Fruit fly (Drosophila melanogaster): ENCODE results near the gene ImpL2.

The ImpL2 gene

DNA sequence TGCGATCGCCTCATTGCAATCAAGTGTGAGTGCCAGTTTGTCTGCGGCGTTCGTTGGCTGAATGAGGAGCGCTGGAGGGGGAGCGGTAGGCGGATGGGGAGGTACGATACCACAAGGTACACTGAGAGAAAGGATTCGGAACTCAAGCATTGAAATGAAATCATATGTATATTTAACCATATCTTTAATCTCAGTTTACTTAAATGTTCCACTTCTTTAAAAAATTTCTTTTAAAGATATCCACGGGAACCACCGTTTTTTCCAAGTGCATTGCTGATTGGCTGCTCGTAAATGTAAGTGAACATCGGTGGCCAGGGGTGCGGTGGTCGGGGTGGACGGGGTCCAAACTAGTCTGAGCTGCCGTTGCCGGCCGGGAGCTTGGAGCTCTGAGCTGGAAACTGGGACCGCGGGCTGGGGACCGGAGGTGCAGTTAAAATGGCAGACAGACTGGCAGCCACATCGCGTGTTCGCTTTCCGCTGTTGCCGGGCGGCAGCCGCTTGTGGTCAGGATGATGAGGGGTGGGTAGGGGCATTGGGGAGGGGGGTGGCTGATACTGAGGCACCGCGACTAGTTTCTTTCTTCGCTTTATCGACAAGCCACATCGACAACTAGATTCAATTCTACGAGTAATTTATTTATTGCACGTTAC, 7.6 kb downstream of the ImpL2 start (continued):
- TF ChIP-seq HLH4C (GFP tag; IDR thresholded peaks at IDR 0.05; ENCODE audit: partially characterized antibody), result no peak
- peak; percentile 93 for TF ChIP-seq Camta (GFP tag; optimal IDR thresholded peaks at IDR 0.05)
- TF ChIP-seq Ravus (GFP tag; IDR thresholded peaks at IDR 0.05), result peak; percentile 87
- peak; percentile 91 for TF ChIP-seq sima (GFP tag; optimal IDR thresholded peaks at IDR 0.05)
- TF ChIP-seq chn (GFP tag; optimal IDR thresholded peaks at IDR 0.05), result peak; percentile 92
- peak in 1 of 2 experiments; percentile 92 for TF ChIP-seq Hr78 (GFP tag; optimal IDR thresholded peaks at IDR 0.05)
- TF ChIP-seq CG9932 (GFP tag; IDR thresholded peaks at IDR 0.05), result peak; percentile 67
- TF ChIP-seq Opbp (GFP tag; IDR thresholded peaks at IDR 0.05; ENCODE audit: partially characterized antibody), result peak; percentile 42; the same call in 1 of the 3 replicates
- TF ChIP-seq corto (GFP tag; optimal IDR thresholded peaks at IDR 0.05), result peak; percentile 83
- peak; percentile 92 for TF ChIP-seq run (tag; optimal IDR thresholded peaks at IDR 0.05)
- peak; percentile 90 for TF ChIP-seq abd-A (tag; optimal IDR thresholded peaks at IDR 0.05)
- peak; percentile 97 for TF ChIP-seq so (GFP tag; IDR thresholded peaks at IDR 0.05)
- peak; percentile 95 for TF ChIP-seq CG1024 (GFP tag; IDR thresholded peaks at IDR 0.05)
- peak; percentile 98 for TF ChIP-seq chm (GFP tag; IDR thresholded peaks at IDR 0.05)
- peak; percentile 75 for TF ChIP-seq CG4282 (GFP tag; optimal IDR thresholded peaks at IDR 0.05)
- peak; percentile 85 for TF ChIP-seq CG32532 (GFP tag; IDR thresholded peaks at IDR 0.05)
- TF ChIP-seq HLH3B (GFP tag; IDR thresholded peaks at IDR 0.05), result peak; percentile 98
- peak; percentile 72 for TF ChIP-seq CG17612 (GFP tag; IDR thresholded peaks at IDR 0.05)
- TF ChIP-seq zf30C (GFP tag; optimal IDR thresholded peaks at IDR 0.05), result peak; percentile 91
- peak; percentile 96 for TF ChIP-seq danr (GFP tag; IDR thresholded peaks at IDR 0.05)
- no peak for TF ChIP-seq CG14860 (GFP tag; IDR thresholded peaks at IDR 0.05; ENCODE audit: partially characterized antibody)
- TF ChIP-seq Gsc (GFP tag; IDR thresholded peaks at IDR 0.05), result peak; percentile 94
- peak; percentile 68 for TF ChIP-seq CG34376 (GFP tag; optimal IDR thresholded peaks at IDR 0.05)
- TF ChIP-seq jing (GFP tag; optimal IDR thresholded peaks at IDR 0.05), result peak; percentile 97
- TF ChIP-seq mam (GFP tag; optimal IDR thresholded peaks at IDR 0.05), result peak; percentile 89
- TF ChIP-seq cas (GFP tag; IDR thresholded peaks at IDR 0.05), result peak; percentile 67; the same call in 1 of the 2 replicates
- TF ChIP-seq bsh (GFP tag; optimal IDR thresholded peaks at IDR 0.05), result peak; percentile 95 to 99
- TF ChIP-seq Ptx1 (GFP tag; IDR thresholded peaks at IDR 0.05), result peak; percentile 98
- TF ChIP-seq CG4730 (GFP tag; IDR thresholded peaks at IDR 0.05), result peak; percentile 93
- peak; percentile 89 for TF ChIP-seq sr (GFP tag; IDR thresholded peaks at IDR 0.05)
- TF ChIP-seq pb (GFP tag; optimal IDR thresholded peaks at IDR 0.05), result peak; percentile 94
- TF ChIP-seq C15 (GFP tag; IDR thresholded peaks at IDR 0.05), result peak; percentile 90; the same call in 2 of the 3 replicates
- TF ChIP-seq rib (GFP tag; IDR thresholded peaks at IDR 0.05), result peak; percentile 79
- TF ChIP-seq dmrt11E (tag; optimal IDR thresholded peaks at IDR 0.05), result peak; percentile 97
- peak; percentile 80; the same call in 1 of the 2 replicates for TF ChIP-seq CkIIα-i1 (GFP tag; IDR thresholded peaks at IDR 0.05)
- TF ChIP-seq row (GFP tag; IDR thresholded peaks at IDR 0.05), result peak; percentile 97
- TF ChIP-seq CG12236 (GFP tag; optimal IDR thresholded peaks at IDR 0.05), result peak; percentile 87
- TF ChIP-seq ap (GFP tag; IDR thresholded peaks at IDR 0.05), result peak; percentile 97
- TF ChIP-seq pros (GFP tag; optimal IDR thresholded peaks at IDR 0.05), result peak; percentile 67
- TF ChIP-seq dm (GFP tag; optimal IDR thresholded peaks at IDR 0.05), result peak; percentile 90
- peak; percentile 94 for TF ChIP-seq CG12071 (GFP tag; optimal IDR thresholded peaks at IDR 0.05)
- peak; percentile 97 for TF ChIP-seq CG2199 (GFP tag; IDR thresholded peaks at IDR 0.05)
- peak; percentile 91 for TF ChIP-seq CG2889 (GFP tag; IDR thresholded peaks at IDR 0.05)
- peak; percentile 91 for TF ChIP-seq CG17568 (GFP tag; optimal IDR thresholded peaks at IDR 0.05)
- TF ChIP-seq Sin3A (optimal IDR thresholded peaks at IDR 0.05), result no peak
- peak; percentile 58; the same call in 2 of the 3 replicates for TF ChIP-seq CG6175 (GFP tag; IDR thresholded peaks at IDR 0.05)
- peak; percentile 87 for TF ChIP-seq disco-r (GFP tag; optimal IDR thresholded peaks at IDR 0.05)
- TF ChIP-seq CG15601 (tag; optimal IDR thresholded peaks at IDR 0.05), result peak; percentile 97
- no peak for TF ChIP-seq Lpt (GFP tag; optimal IDR thresholded peaks at IDR 0.05)
- peak in 1 of 2 experiments; percentile 97 for TF ChIP-seq eve (GFP tag; optimal IDR thresholded peaks at IDR 0.05)
- TF ChIP-seq CG31365 (tag; optimal IDR thresholded peaks at IDR 0.05), result peak; percentile 76

Measured in whole organism, embryonic.